Fruit fly (Drosophila melanogaster) whole organism, larva: ENCODE results near the gene CG42471.
A peak's percentile ranks its signal among the peaks of the same experiment; 100 is the strongest.

ENCODE experiments used
- noc ChIP-seq: fragments of 200-800 bp; sonication (Bioruptor generic); optimal IDR thresholded peaks from 3 replicates; lab custom pipeline; 2019; ENCODE audit warnings: missing biosample characterization, mild to moderate bottlenecking, missing genetic modification characterization, moderate library complexity

The CG42471 gene

dm6 chr2L:11753922-11754321 is at the start of gene CG42471:
Gene CG42471 (minus strand): TSS chr2L:11754022.
- TF ChIP-seq noc (tag; lab: Kevin White, UChicago): no peak

- no peak for TF ChIP-seq noc (tag; lab: Kevin White, UChicago)
Observed at dm6 chr2L:11797127-11797526, 43.3 kb upstream of the CG42471 start.

DNA sequence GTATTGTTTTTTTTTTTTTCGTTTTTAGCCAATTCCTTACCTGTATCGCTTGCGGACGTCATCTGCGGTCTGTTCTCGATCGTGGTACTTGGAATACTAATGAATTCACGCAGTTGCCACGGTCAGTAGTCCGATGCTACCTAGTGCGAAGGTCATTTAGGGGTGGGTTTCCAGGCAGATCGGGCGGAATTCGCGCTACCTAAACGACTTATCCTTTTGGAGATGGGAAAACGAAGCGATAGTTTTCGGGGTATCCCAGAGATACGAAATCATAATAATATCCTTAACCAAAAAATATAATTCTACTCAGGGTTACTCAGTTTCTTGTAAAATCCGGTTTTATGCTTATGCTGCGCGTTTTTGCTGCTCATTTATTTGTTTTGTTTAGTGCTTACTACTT is 40.2 kb upstream of the CG42471 start, which contains the start of gene CG14937:
TSS of gene CG14937 (minus strand) at position 101 of the 400 bp plus-strand sequence.
- no peak for TF ChIP-seq noc (tag; lab: Kevin White, UChicago)

DNA sequence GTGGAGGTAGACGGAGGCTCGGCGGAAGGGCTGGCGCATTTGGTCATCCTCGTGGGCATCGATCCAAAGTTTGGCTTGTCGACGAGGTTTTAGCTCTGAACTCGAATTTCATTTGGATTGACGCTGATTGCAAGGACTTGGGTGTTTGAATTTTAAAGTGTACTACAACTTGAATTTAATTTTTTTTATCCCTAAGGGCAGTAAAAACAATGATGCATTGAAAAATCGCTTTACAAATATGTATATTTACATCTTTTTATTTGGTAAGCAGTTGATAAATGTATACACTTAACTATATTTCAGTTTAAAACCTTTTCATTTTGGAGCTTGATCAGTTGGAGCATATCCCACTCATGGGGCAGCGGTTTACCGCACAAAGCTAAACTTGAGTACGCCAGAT is 38.4 kb upstream of the CG42471 start, which contains the start of gene Tsp33B:
TSS of gene Tsp33B (minus strand) at position 101 of the 400 bp plus-strand sequence.
- TF ChIP-seq noc (tag; lab: Kevin White, UChicago): no peak

- no peak for TF ChIP-seq noc (tag; lab: Kevin White, UChicago)
Observed at dm6 chr2L:11789690-11790089, 35.9 kb upstream of the CG42471 start, which contains the start of gene CG14932. Gene CG14932 (plus strand): TSS chr2L:11789919.

DNA sequence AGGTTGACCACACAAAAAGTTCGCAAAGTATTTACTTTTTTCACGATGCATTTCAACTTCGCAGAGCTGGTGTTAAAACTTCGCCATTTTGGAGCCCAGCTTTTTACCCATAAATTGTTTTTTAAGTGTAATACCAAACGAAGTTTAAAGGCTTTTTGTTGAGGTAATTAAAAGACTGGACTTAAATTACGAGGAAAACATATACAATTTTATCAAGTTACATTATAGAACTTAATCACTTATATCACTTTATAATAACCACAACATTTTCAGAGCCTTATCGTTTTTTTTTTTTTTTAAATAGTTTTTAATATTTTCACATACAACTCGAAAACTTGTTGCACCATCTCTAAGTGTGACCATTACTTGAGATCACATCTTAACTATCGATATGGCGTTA is 34.2 kb upstream of the CG42471 start, which contains the start of gene CG14931:
TSS of gene CG14931 (plus strand) at position 301 of the 400 bp plus-strand sequence.
- TF ChIP-seq noc (tag; lab: Kevin White, UChicago): no peak

dm6 chr2L:11754402-11754801 is 580 bp upstream of the CG42471 start, which contains the start of gene Sfp33A1:
Gene Sfp33A1 (minus strand): TSS chr2L:11754502.
- TF ChIP-seq noc (tag; lab: Kevin White, UChicago): no peak

DNA sequence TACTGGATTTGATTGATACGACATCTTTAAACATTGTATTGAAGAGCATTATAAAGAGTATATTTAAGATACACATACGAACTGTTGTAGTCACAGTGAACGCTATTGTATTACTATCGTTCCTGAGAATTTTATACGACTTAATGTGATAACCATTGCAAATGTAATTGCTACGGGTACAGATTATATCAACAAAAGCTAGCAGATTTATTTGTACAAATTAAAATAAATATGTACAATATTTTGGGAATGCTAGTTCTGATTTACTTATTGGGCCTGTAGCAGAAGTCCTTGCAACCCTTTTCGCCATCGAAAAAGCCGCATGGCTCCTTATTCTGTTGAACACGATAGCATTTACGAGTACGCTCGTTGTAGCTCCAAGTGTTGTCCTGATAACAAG is 367 bp downstream of the CG42471 start, which contains the start of gene CG42470:
TSS of gene CG42470 (minus strand) at position 101 of the 400 bp plus-strand sequence.
- no peak for TF ChIP-seq noc (tag; lab: Kevin White, UChicago)

- TF ChIP-seq noc (tag; lab: Kevin White, UChicago): peak; percentile 85
Observed at dm6 chr2L:11740595-11740994, 13.2 kb downstream of the CG42471 start.

dm6 chr2L:11738554-11738982 is 15.3 kb downstream of the CG42471 start, which contains the start of gene Vha100-5:
Gene Vha100-5 (plus strand): TSS chr2L:11738948.
- TF ChIP-seq noc (tag; lab: Kevin White, UChicago): no peak

DNA sequence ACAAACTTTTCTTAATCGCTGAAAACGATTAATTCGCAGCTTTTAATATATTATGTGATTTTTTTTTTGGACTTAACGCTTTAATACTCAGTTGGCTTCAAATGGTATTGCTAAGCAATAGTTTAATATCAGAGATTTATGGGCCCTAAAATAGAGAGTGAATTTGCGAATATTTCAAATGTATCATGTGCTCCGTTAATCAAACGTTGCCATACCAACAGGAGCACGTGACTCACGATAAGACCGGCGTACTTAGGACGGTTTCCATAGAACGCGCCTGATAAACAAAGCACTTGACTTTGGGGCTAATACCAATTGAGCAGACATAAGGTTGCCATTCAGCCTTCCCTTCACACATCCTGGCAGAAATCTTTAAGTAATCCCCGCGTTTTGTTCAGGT is 16.2 kb downstream of the CG42471 start:
- no peak for TF ChIP-seq noc (tag; lab: Kevin White, UChicago)

DNA sequence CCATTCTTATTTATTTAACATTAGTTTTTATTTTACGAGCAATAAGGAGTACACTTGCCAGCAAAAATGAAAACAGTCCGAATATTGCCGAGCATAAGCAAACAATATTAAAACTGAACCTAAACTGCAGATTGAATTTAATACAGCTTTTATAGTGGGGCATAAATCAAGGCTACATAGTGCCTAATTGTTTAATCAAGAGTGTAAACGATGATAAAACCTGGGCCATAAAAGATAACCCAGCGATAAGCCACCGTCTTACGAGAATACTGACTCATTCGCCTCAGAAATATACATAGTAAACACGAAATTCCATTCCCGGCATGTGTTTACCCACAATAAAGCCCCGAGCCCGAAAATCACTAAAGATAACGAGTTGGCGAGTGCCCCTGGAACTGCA is 17.8 kb downstream of the CG42471 start:
- peak; percentile 45 for TF ChIP-seq noc (tag; lab: Kevin White, UChicago)
